Fruit fly (Drosophila melanogaster): ENCODE measurements around the gene beta-Man.

DNA sequence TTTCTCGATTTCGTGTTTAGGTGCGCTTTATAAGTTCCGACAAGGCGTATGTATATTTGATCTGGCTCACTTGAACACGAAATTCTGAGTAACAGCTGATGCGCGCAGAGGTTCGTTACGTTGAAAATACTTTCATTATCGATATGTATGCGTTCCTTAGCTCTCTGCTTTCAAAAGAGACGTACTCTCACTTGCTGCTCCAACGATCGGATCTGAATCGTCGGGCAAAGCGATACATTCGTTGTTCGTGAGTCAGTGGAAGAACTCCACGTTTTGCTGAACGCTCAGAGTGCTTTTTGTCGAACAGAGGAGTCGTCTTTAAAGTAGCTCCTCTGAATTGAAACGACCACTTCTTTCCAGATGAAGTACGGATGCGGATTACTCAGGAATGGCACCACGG lies at the start of gene beta-Man:
- TF ChIP-seq Myc (optimal IDR thresholded peaks at IDR 0.05), result no peak
- TF ChIP-seq psq (optimal IDR thresholded peaks at IDR 0.05), result no peak
- TF ChIP-seq h (optimal IDR thresholded peaks at IDR 0.05), result no peak
- TF ChIP-seq insv (optimal IDR thresholded peaks at IDR 0.05), result no peak
- no peak for TF ChIP-seq Sin3A (optimal IDR thresholded peaks at IDR 0.05)

All from Kc167 (cell line).